Fruit fly (Drosophila melanogaster): ENCODE data around the gene CAH8.

Gene CAH8

DNA sequence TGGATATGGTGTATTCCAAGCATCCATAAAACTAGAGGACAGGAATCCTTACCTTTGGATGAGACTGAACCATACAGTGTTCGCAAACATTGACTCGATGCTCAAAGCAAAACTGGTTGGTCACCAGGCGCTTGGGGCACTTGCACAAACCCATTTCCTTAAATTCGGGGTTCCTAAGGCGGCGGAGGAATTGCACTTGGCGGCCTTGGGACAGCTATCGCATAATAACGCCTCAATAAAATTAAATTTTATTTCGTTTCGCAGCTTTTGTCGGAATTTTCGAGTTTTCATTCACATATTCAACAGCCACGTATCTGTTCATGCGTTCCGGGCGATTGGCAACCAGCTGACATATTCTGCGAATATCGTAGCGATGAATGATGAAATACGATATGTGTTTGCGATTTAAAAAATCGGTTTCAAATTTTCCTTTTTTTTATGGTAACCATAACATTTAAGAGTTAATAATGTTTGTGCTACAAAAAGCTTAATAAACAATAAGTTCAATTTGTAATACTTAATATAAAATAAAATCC is 23.8 kb downstream of the CAH8 start, which contains the start of gene CG5382 (continued):
- peak in 1 of 2 experiments; percentile 83 for TF ChIP-seq crp (GFP tag; optimal IDR thresholded peaks at IDR 0.05)
- TF ChIP-seq Scr (GFP tag; IDR thresholded peaks at IDR 0.05; ENCODE audit: partially characterized antibody), result peak; percentile 22; the same call in 1 of the 2 replicates
- TF ChIP-seq MESR4 (GFP tag; optimal IDR thresholded peaks at IDR 0.05), result peak; percentile 71
- TF ChIP-seq unc-4 (GFP tag; IDR thresholded peaks at IDR 0.05; ENCODE audit: partially characterized antibody), result 0 out of 2 replicates have a peak, but pooled peaks have one; percentile 27
- TF ChIP-seq dmrt11E (tag; optimal IDR thresholded peaks at IDR 0.05), result no peak
- no peak for TF ChIP-seq lmd (GFP tag; IDR thresholded peaks at IDR 0.05)
- TF ChIP-seq Opbp (GFP tag; IDR thresholded peaks at IDR 0.05; ENCODE audit: partially characterized antibody), result no peak
- TF ChIP-seq YL-1 (GFP tag; optimal IDR thresholded peaks at IDR 0.05), result peak; percentile 53
- TF ChIP-seq CG8388 (GFP tag; optimal IDR thresholded peaks at IDR 0.05), result no peak
- no peak for TF ChIP-seq CG9932 (GFP tag; IDR thresholded peaks at IDR 0.05)
- peak; percentile 34; the same call in 1 of the 2 replicates for TF ChIP-seq amos (GFP tag; IDR thresholded peaks at IDR 0.05; ENCODE audit: partially characterized antibody)
- no peak for TF ChIP-seq Trl (optimal IDR thresholded peaks at IDR 0.05)
- no peak for TF ChIP-seq Trl (GFP tag; optimal IDR thresholded peaks at IDR 0.05)
- no peak for TF ChIP-seq Hr78 (GFP tag; optimal IDR thresholded peaks at IDR 0.05)
- no peak for TF ChIP-seq CG32772 (GFP tag; IDR thresholded peaks at IDR 0.05)
- no peak for TF ChIP-seq CG17328 (GFP tag; IDR thresholded peaks at IDR 0.05)
- TF ChIP-seq CG12155 (GFP tag; optimal IDR thresholded peaks at IDR 0.05), result no peak
- peak; percentile 30 for TF ChIP-seq sd (tag; optimal IDR thresholded peaks at IDR 0.05)
- TF ChIP-seq BEAF-32 (GFP tag; optimal IDR thresholded peaks at IDR 0.05), result peak; percentile 42
- TF ChIP-seq CG34376 (GFP tag; optimal IDR thresholded peaks at IDR 0.05), result no peak
- no peak for TF ChIP-seq hb (GFP tag; IDR thresholded peaks at IDR 0.05; ENCODE audit: partially characterized antibody)
- no peak for TF ChIP-seq Jarid2 (GFP tag; optimal IDR thresholded peaks at IDR 0.05)
- TF ChIP-seq cg (GFP tag; optimal IDR thresholded peaks at IDR 0.05), result no peak
- TF ChIP-seq eyg (GFP tag; optimal IDR thresholded peaks at IDR 0.05), result no peak
- TF ChIP-seq tup (GFP tag; optimal IDR thresholded peaks at IDR 0.05), result no peak
- no peak for TF ChIP-seq CG11560 (tag; IDR thresholded peaks at IDR 0.05)
- TF ChIP-seq pzg (GFP tag; optimal IDR thresholded peaks at IDR 0.05), result peak; percentile 46
- TF ChIP-seq wek (GFP tag; optimal IDR thresholded peaks at IDR 0.05), result no peak

DNA sequence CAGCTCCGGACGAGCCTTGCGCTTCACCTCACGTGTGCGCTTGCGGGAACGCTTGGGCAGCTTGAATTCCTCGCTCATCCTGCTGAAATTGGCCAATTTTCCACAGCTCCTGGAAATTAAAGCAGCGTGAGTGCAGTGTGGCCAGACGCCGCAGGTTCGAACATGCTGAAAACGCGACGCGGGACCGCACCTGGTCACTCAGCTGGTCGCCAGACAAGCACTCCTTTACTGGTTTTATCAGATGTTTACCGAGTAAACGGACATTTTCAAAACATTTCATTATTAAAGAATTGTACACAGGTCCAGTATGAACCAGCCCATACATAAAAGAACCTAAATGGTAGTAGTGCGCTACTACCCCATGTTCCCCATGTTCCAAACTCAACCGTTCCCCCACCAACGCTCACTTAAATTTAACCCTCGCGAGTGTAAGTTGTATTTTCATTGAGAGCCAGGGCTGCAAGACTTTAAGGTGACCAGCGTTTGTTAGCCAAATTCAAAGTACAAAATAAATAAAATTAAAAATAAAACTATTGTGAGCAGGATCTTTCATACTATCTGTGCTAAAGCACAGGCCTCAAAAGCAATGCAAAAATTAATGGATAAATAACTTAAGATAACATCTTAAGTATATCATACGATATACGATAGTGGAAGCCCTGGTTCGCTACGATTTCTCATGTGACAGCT is 27.2 kb downstream of the CAH8 start, which contains the start of the genes JMJD6, CG7071 and Muted:
JMJD6 (minus strand) TSS at position 154 of the 690 bp plus-strand sequence.
CG7071 (plus strand) TSS at position 403 of the 690 bp plus-strand sequence.
Muted (plus strand) TSS at position 403 of the 690 bp plus-strand sequence.
- TF ChIP-seq vnd (GFP tag; IDR thresholded peaks at IDR 0.05; ENCODE audit: partially characterized antibody), result peak; percentile 77
- peak; percentile 89 for TF ChIP-seq CG9727 (GFP tag; optimal IDR thresholded peaks at IDR 0.05)
- peak; percentile 79 for TF ChIP-seq pzg (GFP tag; optimal IDR thresholded peaks at IDR 0.05)
- peak; percentile 88 for TF ChIP-seq CG17328 (GFP tag; IDR thresholded peaks at IDR 0.05)
- peak; percentile 63 for TF ChIP-seq Hey (tag; optimal IDR thresholded peaks at IDR 0.05)
- TF ChIP-seq CG32772 (GFP tag; IDR thresholded peaks at IDR 0.05), result peak; percentile 86
- peak; percentile 53; the same call in 1 of the 2 replicates for TF ChIP-seq Nf-YA (GFP tag; IDR thresholded peaks at IDR 0.05)
- TF ChIP-seq Spps (tag; optimal IDR thresholded peaks at IDR 0.05), result peak; percentile 79
- peak; percentile 85 for TF ChIP-seq klu (GFP tag; IDR thresholded peaks at IDR 0.05)
- TF ChIP-seq CG10565 (GFP tag; optimal IDR thresholded peaks at IDR 0.05), result peak; percentile 55
- TF ChIP-seq Deaf1 (tag; optimal IDR thresholded peaks at IDR 0.05), result peak; percentile 55
- peak; percentile 71 for TF ChIP-seq Myb (GFP tag; optimal IDR thresholded peaks at IDR 0.05)
- peak; percentile 96 for TF ChIP-seq YL-1 (GFP tag; optimal IDR thresholded peaks at IDR 0.05)
- TF ChIP-seq CG4404 (GFP tag; IDR thresholded peaks at IDR 0.05), result peak; percentile 91
- TF ChIP-seq CG1233 (GFP tag; optimal IDR thresholded peaks at IDR 0.05), result peak; percentile 87
- TF ChIP-seq Taf1 (GFP tag; IDR thresholded peaks at IDR 0.05), result peak; percentile 76
- TF ChIP-seq Fer2 (tag; optimal IDR thresholded peaks at IDR 0.05), result peak; percentile 92
- peak; percentile 84 for TF ChIP-seq CG5245 (GFP tag; optimal IDR thresholded peaks at IDR 0.05)
- TF ChIP-seq grn (GFP tag; optimal IDR thresholded peaks at IDR 0.05), result peak; percentile 98
- peak; percentile 44 for TF ChIP-seq CG8359 (GFP tag; optimal IDR thresholded peaks at IDR 0.05; ENCODE audit: borderline replicate concordance)
- peak; percentile 90 for TF ChIP-seq CG30020 (tag; optimal IDR thresholded peaks at IDR 0.05)
- TF ChIP-seq gt (GFP tag; IDR thresholded peaks at IDR 0.05), result peak; percentile 73
- TF ChIP-seq CG10267 (tag; optimal IDR thresholded peaks at IDR 0.05), result peak; percentile 86

Data from whole organism, embryonic.